Fruit fly (Drosophila melanogaster): Measurements from ENCODE around the gene Spc105R.

- no peak for TF ChIP-seq pan (optimal IDR thresholded peaks at IDR 0.05)
- no peak for TF ChIP-seq EcR (GFP tag; optimal IDR thresholded peaks at IDR 0.05)
- TF ChIP-seq CG8478 (optimal IDR thresholded peaks at IDR 0.05): no peak
Measured at dm6 chr3L:20752964-20753363, 47.2 kb upstream of the Spc105R start.

All from whole organism.